Worm (Caenorhabditis elegans) whole organism, early embryonic: Measurements from ENCODE around the gene C18H7.6.

Source experiments
- B0310.2 ChIP-seq: sonication (generic microtip); optimal IDR thresholded peaks from 2 replicates; lab custom pipeline; 2016; ENCODE audit warnings: mild to moderate bottlenecking, missing genetic modification characterization, missing compliant biosample characterization
- F13C5.2 ChIP-seq: sonication (generic microtip); optimal IDR thresholded peaks from 2 replicates; lab custom pipeline; 2017; ENCODE audit warnings: mild to moderate bottlenecking, missing genetic modification characterization, inconsistent platforms, missing compliant biosample characterization
- aly-1 ChIP-seq: sonication (generic microtip); optimal IDR thresholded peaks from 2 replicates; lab custom pipeline; 2016; ENCODE audit warnings: missing genetic modification characterization, missing compliant biosample characterization
- ama-1 ChIP-seq: fragments of 150-350 bp; optimal IDR thresholded peaks from 2 replicates; lab custom pipeline; 2014
- ceh-13 ChIP-seq: fragments of 200-800 bp; sonication (Bioruptor generic); optimal IDR thresholded peaks from 2 replicates; lab custom pipeline; 2018; ENCODE audit warnings: mild to moderate bottlenecking, missing genetic modification characterization, missing compliant biosample characterization
- ceh-36 ChIP-seq: sonication (generic microtip); optimal IDR thresholded peaks from 2 replicates; lab custom pipeline; 2016; ENCODE audit warnings: missing genetic modification characterization, inconsistent platforms, missing compliant biosample characterization
- ets-7 ChIP-seq: sonication (generic microtip); optimal IDR thresholded peaks from 2 replicates; lab custom pipeline; 2016; ENCODE audit warnings: missing genotype, missing genetic modification characterization, missing compliant biosample characterization
- flt-1 ChIP-seq: fragments of 200-800 bp; sonication (Bioruptor generic); IDR thresholded peaks from 2 replicates; pipeline ENCODE4 v1.3.6; 2022; ENCODE audit warnings: missing genetic modification characterization, missing compliant biosample characterization
- hmbx-1 ChIP-seq: sonication (generic microtip); optimal IDR thresholded peaks from 2 replicates; lab custom pipeline; 2016; ENCODE audit warnings: mild to moderate bottlenecking, missing genetic modification characterization, missing compliant biosample characterization
- hmg-4 ChIP-seq: fragments of 200-800 bp; sonication (Bioruptor generic); optimal IDR thresholded peaks from 2 replicates; lab custom pipeline; 2018; ENCODE audit warnings: mild to moderate bottlenecking, missing genetic modification characterization, missing compliant biosample characterization
- hnd-1 ChIP-seq: sonication (generic microtip); optimal IDR thresholded peaks from 2 replicates; lab custom pipeline; 2016; ENCODE audit warnings: missing genetic modification characterization, missing compliant biosample characterization
- pes-1 ChIP-seq: fragments of 200-800 bp; sonication (Bioruptor generic); IDR thresholded peaks from 2 replicates; pipeline ENCODE4 v1.3.6; 2022; ENCODE audit warnings: missing genetic modification reagents, missing genetic modification characterization, missing compliant biosample characterization
- scrt-1 ChIP-seq: fragments of 200-800 bp; sonication (Bioruptor generic); IDR thresholded peaks from 2 replicates; pipeline ENCODE4 v1.3.6; 2022; ENCODE audit warnings: missing genetic modification characterization, missing compliant biosample characterization
- sea-1 ChIP-seq: fragments of 200-800 bp; sonication (Bioruptor generic); conservative IDR thresholded peaks from 2 replicates; pipeline ENCODE4 v1.3.6; 2022; ENCODE audit warnings: missing genetic modification characterization, missing compliant biosample characterization
- tbx-11 ChIP-seq: fragments of 200-800 bp; sonication (Bioruptor generic); IDR thresholded peaks from 2 replicates; pipeline ENCODE4 v1.3.6; 2022; ENCODE audit warnings: missing genetic modification characterization, missing compliant biosample characterization
- tbx-37 ChIP-seq: fragments of 200-800 bp; sonication (Bioruptor generic); conservative IDR thresholded peaks from 2 replicates; pipeline ENCODE4 v1.3.6; 2022; ENCODE audit warnings: missing genetic modification reagents, missing genetic modification characterization, missing compliant biosample characterization
- tra-4 ChIP-seq: sonication (generic microtip); optimal IDR thresholded peaks from 2 replicates; lab custom pipeline; 2017; ENCODE audit warnings: missing genetic modification characterization, missing compliant biosample characterization

C18H7.6 gene

ce11 chrIV:592382-592781, at the start of gene C18H7.6:
Gene C18H7.6, minus strand, starts transcription at chrIV:592485.
- no peak for TF ChIP-seq hmg-4 (GFP tag; lab: Kevin White, UChicago)
- TF ChIP-seq hmbx-1 (tag; lab: Kevin White, UChicago) = no peak
- TF ChIP-seq ceh-36 (tag; lab: Kevin White, UChicago) = no peak
- TF ChIP-seq sea-1 (GFP tag; lab: Robert Waterston, UW) = no peak
- no peak for TF ChIP-seq tbx-37
- TF ChIP-seq B0310.2 (tag; lab: Kevin White, UChicago) = no peak

ce11 chrIV:639167-639566, 46.9 kb upstream of the C18H7.6 start:
- TF ChIP-seq hmbx-1 (tag; lab: Kevin White, UChicago) = no peak
- TF ChIP-seq hmg-4 (GFP tag; lab: Kevin White, UChicago) = no peak
- no peak for TF ChIP-seq tra-4 (tag; lab: Kevin White, UChicago)
- no peak for TF ChIP-seq ama-1
- TF ChIP-seq ets-7 (tag; lab: Kevin White, UChicago) = no peak
- TF ChIP-seq flt-1 (GFP tag; lab: Robert Waterston, UW) = no peak
- TF ChIP-seq F13C5.2 (tag; lab: Kevin White, UChicago) = no peak
- no peak for TF ChIP-seq scrt-1 (GFP tag; lab: Robert Waterston, UW)
- TF ChIP-seq sea-1 (GFP tag; lab: Robert Waterston, UW) = no peak

- no peak for TF ChIP-seq pes-1 (GFP tag; lab: Robert Waterston, UW)
- TF ChIP-seq tbx-11 (GFP tag; lab: Robert Waterston, UW) = no peak
- no peak for TF ChIP-seq ets-7 (tag; lab: Kevin White, UChicago)
- TF ChIP-seq sea-1 (GFP tag; lab: Robert Waterston, UW) = no peak
- no peak for TF ChIP-seq F13C5.2 (tag; lab: Kevin White, UChicago)
- no peak for TF ChIP-seq ceh-36 (tag; lab: Kevin White, UChicago)
These were observed 41.3 kb upstream of the C18H7.6 start for ce11 chrIV:633565-633964.

ce11 chrIV:631869-632268, 39.6 kb upstream of the C18H7.6 start:
- TF ChIP-seq F13C5.2 (tag; lab: Kevin White, UChicago) = no peak
- TF ChIP-seq flt-1 (GFP tag; lab: Robert Waterston, UW) = no peak
- no peak for TF ChIP-seq ceh-13 (GFP tag; lab: Kevin White, UChicago)
- no peak for TF ChIP-seq ama-1
- TF ChIP-seq tbx-11 (GFP tag; lab: Robert Waterston, UW) = no peak
- no peak for TF ChIP-seq ets-7 (tag; lab: Kevin White, UChicago)
- no peak for TF ChIP-seq hmbx-1 (tag; lab: Kevin White, UChicago)
- TF ChIP-seq hnd-1 (tag; lab: Kevin White, UChicago) = no peak
- TF ChIP-seq tra-4 (tag; lab: Kevin White, UChicago) = no peak
- TF ChIP-seq sea-1 (GFP tag; lab: Robert Waterston, UW) = no peak
- no peak for TF ChIP-seq scrt-1 (GFP tag; lab: Robert Waterston, UW)
- no peak for TF ChIP-seq ceh-36 (tag; lab: Kevin White, UChicago)
- no peak for TF ChIP-seq B0310.2 (tag; lab: Kevin White, UChicago)
- TF ChIP-seq aly-1 (tag; lab: Kevin White, UChicago) = no peak
- TF ChIP-seq hmg-4 (GFP tag; lab: Kevin White, UChicago) = no peak
- no peak for TF ChIP-seq pes-1 (GFP tag; lab: Robert Waterston, UW)

- TF ChIP-seq ets-7 (tag; lab: Kevin White, UChicago) = no peak
- TF ChIP-seq sea-1 (GFP tag; lab: Robert Waterston, UW) = no peak
- TF ChIP-seq hnd-1 (tag; lab: Kevin White, UChicago) = no peak
- TF ChIP-seq hmbx-1 (tag; lab: Kevin White, UChicago) = no peak
These were observed 38.3 kb upstream of the C18H7.6 start for ce11 chrIV:630598-630997.

- TF ChIP-seq ama-1 = no peak
- TF ChIP-seq tbx-11 (GFP tag; lab: Robert Waterston, UW) = no peak
- no peak for TF ChIP-seq hmbx-1 (tag; lab: Kevin White, UChicago)
- TF ChIP-seq flt-1 (GFP tag; lab: Robert Waterston, UW) = no peak
- TF ChIP-seq tra-4 (tag; lab: Kevin White, UChicago) = no peak
- TF ChIP-seq pes-1 (GFP tag; lab: Robert Waterston, UW) = no peak
- no peak for TF ChIP-seq ceh-36 (tag; lab: Kevin White, UChicago)
- no peak for TF ChIP-seq hnd-1 (tag; lab: Kevin White, UChicago)
- no peak for TF ChIP-seq ets-7 (tag; lab: Kevin White, UChicago)
- no peak for TF ChIP-seq F13C5.2 (tag; lab: Kevin White, UChicago)
These were observed 35.0 kb upstream of the C18H7.6 start, which contains the start of gene nhr-76 for ce11 chrIV:627237-627636. Gene nhr-76, plus strand, starts transcription at chrIV:627537.

- TF ChIP-seq hnd-1 (tag; lab: Kevin White, UChicago) = no peak
- TF ChIP-seq tbx-11 (GFP tag; lab: Robert Waterston, UW) = no peak
- TF ChIP-seq ets-7 (tag; lab: Kevin White, UChicago) = no peak
- TF ChIP-seq scrt-1 (GFP tag; lab: Robert Waterston, UW) = no peak
- TF ChIP-seq tra-4 (tag; lab: Kevin White, UChicago) = no peak
- TF ChIP-seq flt-1 (GFP tag; lab: Robert Waterston, UW) = no peak
- no peak for TF ChIP-seq sea-1 (GFP tag; lab: Robert Waterston, UW)
- no peak for TF ChIP-seq F13C5.2 (tag; lab: Kevin White, UChicago)
- TF ChIP-seq hmbx-1 (tag; lab: Kevin White, UChicago) = no peak
- TF ChIP-seq pes-1 (GFP tag; lab: Robert Waterston, UW) = no peak
- TF ChIP-seq B0310.2 (tag; lab: Kevin White, UChicago) = no peak
These were observed 33.8 kb upstream of the C18H7.6 start for ce11 chrIV:625947-626548.
